Fruit fly (Drosophila melanogaster): ENCODE results near the gene IFT54.

dm6 chr3R:14255808-14256207, 46.4 kb upstream of the IFT54 start, which contains the start of gene CG43179:
- no peak for TF ChIP-seq CG8478 (optimal IDR thresholded peaks at IDR 0.05)
- TF ChIP-seq pan (optimal IDR thresholded peaks at IDR 0.05), result no peak
- TF ChIP-seq usp (GFP tag; optimal IDR thresholded peaks at IDR 0.05), result no peak
- TF ChIP-seq EcR (GFP tag; optimal IDR thresholded peaks at IDR 0.05), result no peak
